Fruit fly (Drosophila melanogaster) whole organism, embryonic: ENCODE results near the gene Ccp84Aa.
A peak's percentile ranks its signal among the peaks of the same experiment; 100 is the strongest.

Experiments used
- CG8388 ChIP-seq: fragments of 200-800 bp; sonication (Bioruptor generic); optimal IDR thresholded peaks from 2 replicates; lab custom pipeline; 2019; ENCODE audit warnings: missing biosample characterization, mild to moderate bottlenecking, missing genetic modification characterization, moderate library complexity
- D ChIP-seq, 2 experiments: fragments of 200-800 bp in 1 of 2; fragments of >200 bp in 1 of 2; sonication (Bioruptor generic) in 1 of 2; optimal IDR thresholded peaks; 2 replicates in 1 of 2; 3 replicates in 1 of 2; lab custom pipeline; 2017; ENCODE audit warnings: mild to moderate bottlenecking in 1 of 2, missing biosample characterization in 1 of 2, missing genetic modification characterization in 1 of 2, missing genetic modification reagents in 1 of 2
- onecut ChIP-seq: fragments of 200-800 bp; sonication (Bioruptor generic); IDR thresholded peaks from 2 replicates; pipeline ENCODE4 v1.3.6; 2022; ENCODE audit warnings: missing biosample characterization, missing genetic modification characterization

The Ccp84Aa gene

DNA sequence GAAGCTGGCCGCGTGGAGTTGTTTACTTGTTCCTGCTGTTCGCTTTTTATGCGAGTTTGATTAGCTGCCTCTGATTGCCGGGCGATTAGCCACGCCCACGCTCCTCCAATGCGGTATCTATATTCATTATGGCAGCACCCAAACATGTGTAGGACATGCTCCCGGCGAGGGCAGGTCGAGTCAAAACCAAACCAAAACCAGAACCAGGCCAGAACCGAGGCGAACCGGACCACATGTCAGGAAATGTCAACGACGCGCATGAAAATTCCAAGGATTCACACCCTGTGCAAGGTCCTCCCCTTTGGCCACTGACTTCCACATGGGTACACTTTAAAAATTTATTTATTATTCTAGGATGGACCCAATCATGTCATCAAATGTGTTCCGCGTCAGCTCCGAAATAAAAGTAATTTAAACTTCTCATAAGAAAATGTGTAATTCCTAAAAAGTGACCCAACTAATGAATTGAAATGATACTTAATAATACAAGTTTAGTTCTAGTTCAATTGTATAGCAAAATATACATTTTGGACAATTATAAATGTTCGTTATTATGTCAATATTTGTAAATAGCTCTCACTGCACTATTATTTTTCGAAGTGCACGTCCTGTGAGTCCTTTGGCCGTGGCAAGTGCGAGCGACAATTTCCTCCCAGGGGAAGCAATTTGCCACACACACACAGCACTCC is 47.7 kb downstream of the Ccp84Aa start (continued):
- peak; percentile 4 for TF ChIP-seq CG8388
- TF ChIP-seq D (optimal IDR thresholded peaks at IDR 0.05; lab: Kevin White, UChicago) = no peak
- TF ChIP-seq D (GFP tag; optimal IDR thresholded peaks at IDR 0.05; lab: Kevin White, UChicago) = peak; percentile 5
- TF ChIP-seq onecut (GFP tag; lab: Robert Waterston, UW) = no peak
- TF ChIP-seq, all 482 proteins: peak for 32
